Fruit fly (Drosophila melanogaster) whole organism, embryonic: ENCODE data around the gene CG15449.

ENCODE experiments used
- BEAF-32 ChIP-seq: fragments of 200-800 bp; sonication (Bioruptor generic); optimal IDR thresholded peaks from 3 replicates; lab custom pipeline; 2017; ENCODE audit warnings: missing biosample characterization, missing genetic modification characterization, mild to moderate bottlenecking, moderate library complexity, missing genetic modification reagents
- CG10209 ChIP-seq: fragments of 200-800 bp; sonication (Bioruptor generic); optimal IDR thresholded peaks from 3 replicates; lab custom pipeline; 2017; ENCODE audit warnings: missing biosample characterization, mild to moderate bottlenecking, missing genetic modification characterization, missing genetic modification reagents
- CG11560 ChIP-seq: fragments of 200-800 bp; sonication (Bioruptor generic); IDR thresholded peaks from 3 replicates; pipeline ENCODE4 v1.3.6; 2022; ENCODE audit warnings: missing biosample characterization, missing genetic modification characterization
- CG12104 ChIP-seq: fragments of 200-800 bp; sonication (Bioruptor generic); optimal IDR thresholded peaks from 3 replicates; lab custom pipeline; 2016; ENCODE audit warnings: missing biosample characterization, missing genetic modification characterization
- CG13775 ChIP-seq: fragments of 200-800 bp; sonication (Bioruptor generic); optimal IDR thresholded peaks from 3 replicates; lab custom pipeline; 2017; ENCODE audit warnings: missing biosample characterization, mild to moderate bottlenecking, missing genetic modification characterization
- CG1602 ChIP-seq: fragments of 200-800 bp; sonication (Bioruptor generic); optimal IDR thresholded peaks from 3 replicates; lab custom pipeline; 2016; ENCODE audit warnings: missing biosample characterization, missing genetic modification characterization
- CG1647 ChIP-seq: fragments of 200-800 bp; sonication (Bioruptor generic); optimal IDR thresholded peaks from 3 replicates; lab custom pipeline; 2016; ENCODE audit warnings: missing biosample characterization, missing genetic modification characterization
- CG17802 ChIP-seq: fragments of 200-800 bp; sonication (Bioruptor generic); optimal IDR thresholded peaks from 2 replicates; lab custom pipeline; 2018; ENCODE audit warnings: missing biosample characterization, mild to moderate bottlenecking, missing genetic modification characterization, moderate library complexity
- CG1792 ChIP-seq: fragments of 200-800 bp; sonication (Bioruptor generic); optimal IDR thresholded peaks from 2 replicates; lab custom pipeline; 2016; ENCODE audit warnings: missing biosample characterization, missing genetic modification characterization
- CG18619 ChIP-seq: fragments of 200-800 bp; sonication (Bioruptor generic); optimal IDR thresholded peaks from 3 replicates; lab custom pipeline; 2017; ENCODE audit warnings: missing biosample characterization, mild to moderate bottlenecking, missing genetic modification characterization
- CG2712 ChIP-seq: fragments of 200-800 bp; optimal IDR thresholded peaks from 3 replicates; lab custom pipeline; 2019; ENCODE audit warnings: missing biosample characterization, mild to moderate bottlenecking, missing genetic modification characterization, moderate library complexity
- CG2889 ChIP-seq: fragments of 200-800 bp; sonication (Bioruptor generic); IDR thresholded peaks from 3 replicates; pipeline ENCODE4 v1.3.6; 2022; ENCODE audit warnings: missing biosample characterization, missing genetic modification characterization
- CG31224 ChIP-seq: fragments of 200-800 bp; sonication (Bioruptor generic); IDR thresholded peaks from 2 replicates; pipeline ENCODE4 v1.3.6; 2022; ENCODE audit warnings: missing biosample characterization, missing genetic modification characterization
- CG32532 ChIP-seq: fragments of 200-800 bp; sonication (Bioruptor generic); IDR thresholded peaks from 2 replicates; pipeline ENCODE4 v1.3.6; 2022; ENCODE audit warnings: missing biosample characterization, missing genetic modification characterization
- CG32772 ChIP-seq: fragments of 200-800 bp; sonication (Bioruptor generic); IDR thresholded peaks from 2 replicates; pipeline ENCODE4 v1.3.6; 2022; ENCODE audit warnings: missing biosample characterization, missing genetic modification characterization
- CG4730 ChIP-seq: fragments of 200-800 bp; sonication (Bioruptor generic); IDR thresholded peaks from 2 replicates; pipeline ENCODE4 v1.3.6; 2022; ENCODE audit warnings: missing biosample characterization, missing genetic modification characterization
- CG6175 ChIP-seq: fragments of 200-800 bp; sonication (Bioruptor generic); IDR thresholded peaks from 3 replicates; pipeline ENCODE4 v1.3.6; 2022; ENCODE audit warnings: missing biosample characterization, missing genetic modification characterization
- CG6272 ChIP-seq: fragments of 200-800 bp; sonication (Bioruptor generic); IDR thresholded peaks from 2 replicates; pipeline ENCODE4 v1.3.6; 2022; ENCODE audit warnings: missing biosample characterization, missing genetic modification characterization
- CG7357 ChIP-seq: fragments of 200-800 bp; sonication (Bioruptor generic); IDR thresholded peaks from 3 replicates; pipeline ENCODE4 v1.3.6; 2022; ENCODE audit warnings: missing biosample characterization, missing genetic modification characterization
- CG7556 ChIP-seq: fragments of 200-800 bp; sonication (Bioruptor generic); optimal IDR thresholded peaks from 2 replicates; lab custom pipeline; 2017; ENCODE audit warnings: missing biosample characterization, mild to moderate bottlenecking, missing genetic modification characterization
- CG7928 ChIP-seq: fragments of 200-800 bp; sonication (Bioruptor generic); optimal IDR thresholded peaks from 2 replicates; lab custom pipeline; 2017; ENCODE audit warnings: missing biosample characterization, mild to moderate bottlenecking, missing genetic modification characterization
- CG9609 ChIP-seq: fragments of 200-800 bp; sonication (Bioruptor generic); optimal IDR thresholded peaks from 3 replicates; lab custom pipeline; 2016; ENCODE audit warnings: missing biosample characterization, missing genetic modification characterization
- D19A ChIP-seq: fragments of 200-800 bp; optimal IDR thresholded peaks from 3 replicates; lab custom pipeline; 2019; ENCODE audit warnings: missing biosample characterization, mild to moderate bottlenecking, missing genetic modification characterization, moderate library complexity
- Dip2 ChIP-seq: fragments of 200-800 bp; sonication (Bioruptor generic); IDR thresholded peaks from 2 replicates; pipeline ENCODE4 v1.3.6; 2022; ENCODE audit warnings: missing biosample characterization, missing genetic modification characterization
- Dll ChIP-seq: fragments of 200-800 bp; sonication (Bioruptor generic); IDR thresholded peaks from 4 replicates; pipeline ENCODE4 v1.3.6; 2022; ENCODE audit warnings: missing biosample characterization, missing genetic modification characterization; ENCODE audit not compliant: partially characterized antibody
- Dp ChIP-seq: fragments of 200-800 bp; sonication (Bioruptor generic); optimal IDR thresholded peaks from 2 replicates; lab custom pipeline; 2018; ENCODE audit warnings: missing biosample characterization, mild to moderate bottlenecking, missing genetic modification characterization, moderate library complexity
- Fer2 ChIP-seq: fragments of 200-800 bp; sonication (Bioruptor generic); optimal IDR thresholded peaks from 2 replicates; lab custom pipeline; 2018; ENCODE audit warnings: missing biosample characterization, mild to moderate bottlenecking, missing genetic modification characterization, moderate library complexity
- Gug ChIP-seq: fragments of 200-800 bp; sonication (Bioruptor generic); IDR thresholded peaks from 4 replicates; pipeline ENCODE4 v1.3.6; 2022; ENCODE audit warnings: missing biosample characterization, missing genetic modification characterization
- H15 ChIP-seq: fragments of 200-800 bp; sonication (Bioruptor generic); IDR thresholded peaks from 3 replicates; pipeline ENCODE4 v1.3.6; 2022; ENCODE audit warnings: missing biosample characterization, missing genetic modification characterization
- Hr3 ChIP-seq: fragments of 200-800 bp; sonication (Bioruptor generic); optimal IDR thresholded peaks from 3 replicates; lab custom pipeline; 2016; ENCODE audit warnings: missing biosample characterization, missing genetic modification characterization
- Lhr ChIP-seq: fragments of 200-800 bp; sonication (Bioruptor generic); optimal IDR thresholded peaks from 3 replicates; lab custom pipeline; 2017; ENCODE audit warnings: mild to moderate bottlenecking, missing biosample characterization, missing genetic modification reagents, missing genetic modification characterization
- Myb ChIP-seq: fragments of 200-800 bp; sonication (Bioruptor generic); optimal IDR thresholded peaks from 2 replicates; lab custom pipeline; 2016; ENCODE audit warnings: missing biosample characterization, missing genetic modification characterization
- Spps ChIP-seq: fragments of 200-800 bp; sonication (Bioruptor generic); optimal IDR thresholded peaks from 2 replicates; lab custom pipeline; 2018; ENCODE audit warnings: missing biosample characterization, mild to moderate bottlenecking, missing genetic modification characterization
- ac ChIP-seq: fragments of 200-800 bp; sonication (Bioruptor generic); optimal IDR thresholded peaks from 3 replicates; lab custom pipeline; 2017; ENCODE audit warnings: missing biosample characterization, mild to moderate bottlenecking, missing genetic modification characterization
- bsh ChIP-seq, 2 experiments: fragments of 200-800 bp; sonication (Bioruptor generic); optimal IDR thresholded peaks; 2 replicates each; lab custom pipeline; 2017 to 2018; ENCODE audit warnings: mild to moderate bottlenecking in 2 of 2, missing biosample characterization in 2 of 2, missing genetic modification characterization in 2 of 2, moderate library complexity in 1 of 2
- cato ChIP-seq: fragments of 200-800 bp; sonication (Bioruptor generic); optimal IDR thresholded peaks from 2 replicates; lab custom pipeline; 2016; ENCODE audit warnings: missing biosample characterization, missing genetic modification characterization, borderline replicate concordance
- chn ChIP-seq: fragments of 200-800 bp; sonication (Bioruptor generic); optimal IDR thresholded peaks from 2 replicates; lab custom pipeline; 2016; ENCODE audit warnings: missing biosample characterization, missing genetic modification characterization
- dimm ChIP-seq: fragments of 200-800 bp; sonication (Bioruptor generic); IDR thresholded peaks from 2 replicates; pipeline ENCODE4 v1.3.6; 2022; ENCODE audit warnings: missing biosample characterization, missing genetic modification characterization
- ewg ChIP-seq: fragments of 200-800 bp; sonication (Bioruptor generic); optimal IDR thresholded peaks from 3 replicates; lab custom pipeline; 2017; ENCODE audit warnings: mild to moderate bottlenecking, missing biosample characterization, missing genetic modification reagents, missing genetic modification characterization
- gcm ChIP-seq: fragments of 200-800 bp; sonication (Bioruptor generic); optimal IDR thresholded peaks from 2 replicates; lab custom pipeline; 2019; ENCODE audit warnings: missing biosample characterization, mild to moderate bottlenecking, missing genetic modification characterization, moderate library complexity
- hbn ChIP-seq: fragments of 200-800 bp; sonication (Bioruptor generic); IDR thresholded peaks from 2 replicates; pipeline ENCODE4 v1.3.6; 2022; ENCODE audit warnings: missing biosample characterization, missing genetic modification characterization; ENCODE audit not compliant: partially characterized antibody
- jigr1 ChIP-seq: fragments of 200-800 bp; sonication (Bioruptor generic); IDR thresholded peaks from 3 replicates; pipeline ENCODE4 v1.3.6; 2022; ENCODE audit warnings: missing biosample characterization, missing genetic modification characterization
- jing ChIP-seq: fragments of 200-800 bp; sonication (Bioruptor generic); optimal IDR thresholded peaks from 2 replicates; lab custom pipeline; 2018; ENCODE audit warnings: missing biosample characterization, mild to moderate bottlenecking, missing genetic modification characterization
- kay ChIP-seq: fragments of 200-800 bp; sonication (Bioruptor generic); optimal IDR thresholded peaks from 2 replicates; lab custom pipeline; 2016; ENCODE audit warnings: missing biosample characterization, missing genetic modification characterization
- luna ChIP-seq: fragments of 200-800 bp; sonication (Bioruptor generic); optimal IDR thresholded peaks from 2 replicates; lab custom pipeline; 2016; ENCODE audit warnings: missing biosample characterization, missing genetic modification characterization
- odd ChIP-seq: fragments of 200-800 bp; sonication (Bioruptor generic); optimal IDR thresholded peaks from 2 replicates; lab custom pipeline; 2017; ENCODE audit warnings: missing biosample characterization, mild to moderate bottlenecking, missing genetic modification characterization
- pb ChIP-seq: fragments of 200-800 bp; sonication (Bioruptor generic); optimal IDR thresholded peaks from 3 replicates; lab custom pipeline; 2016; ENCODE audit warnings: missing biosample characterization, missing genetic modification characterization
- ranshi ChIP-seq: fragments of 200-800 bp; sonication (Bioruptor generic); IDR thresholded peaks from 2 replicates; pipeline ENCODE4 v1.3.6; 2022; ENCODE audit warnings: missing biosample characterization, missing genetic modification characterization
- tgo ChIP-seq: fragments of 200-800 bp; sonication (Bioruptor generic); IDR thresholded peaks from 3 replicates; pipeline ENCODE4 v1.3.6; 2022; ENCODE audit warnings: missing biosample characterization, missing genetic modification characterization
- tio ChIP-seq: fragments of 200-800 bp; sonication (Bioruptor generic); optimal IDR thresholded peaks from 2 replicates; lab custom pipeline; 2017; ENCODE audit warnings: missing biosample characterization, missing genetic modification characterization, inconsistent platforms

CG15449 gene

dm6 chrX:21053849-21054581, 13.6 kb upstream of the CG15449 start, which contains the start of the genes Stt3A and bves (continued):
- TF ChIP-seq Dp (peak; percentile 30), CG11560 (tag; lab: Robert Waterston, UW) (peak; percentile 84), dimm (GFP tag; lab: Robert Waterston, UW) (peak; percentile 91), CG18619 (GFP tag; lab: Kevin White, UChicago) (peak; percentile 98), CG10209 (GFP tag; lab: Kevin White, UChicago) (peak; percentile 98), CG9609 (GFP tag; lab: Kevin White, UChicago) (peak; percentile 98), Fer2 (peak; percentile 90), CG6175 (GFP tag; lab: Robert Waterston, UW) (peak; percentile 93), tgo (GFP tag; lab: Robert Waterston, UW) (peak; percentile 98), bsh (GFP tag; optimal IDR thresholded peaks at IDR 0.05; lab: Kevin White, UChicago) (peak; percentile 98 to 99), CG7357 (GFP tag; lab: Robert Waterston, UW) (peak; percentile 91), CG4730 (GFP tag; lab: Robert Waterston, UW) (peak; percentile 96), ewg (GFP tag; lab: Kevin White, UChicago) (peak; percentile 96), Dll (GFP tag; lab: Robert Waterston, UW) (peak; percentile 75), CG12104 (peak; percentile 94), Dip2 (GFP tag; lab: Robert Waterston, UW) (peak; percentile 48; the same call in 1 of the 2 replicates), CG1792 (GFP tag; lab: Kevin White, UChicago) (peak; percentile 95), Hr3 (GFP tag; lab: Kevin White, UChicago) (peak; percentile 97), CG13775 (GFP tag; lab: Kevin White, UChicago) (peak; percentile 97), CG17802 (tag; lab: Kevin White, UChicago) (peak; percentile 89), Lhr (GFP tag; lab: Kevin White, UChicago) (peak; percentile 94), CG2889 (peak; percentile 96), CG2712 (tag; lab: Kevin White, UChicago) (peak; percentile 99), CG1602 (GFP tag; lab: Kevin White, UChicago) (peak; percentile 97), jigr1 (GFP tag; lab: Robert Waterston, UW) (peak; percentile 86), CG32532 (peak; percentile 98), odd (GFP tag; lab: Kevin White, UChicago) (peak; percentile 99), gcm (GFP tag; lab: Kevin White, UChicago) (peak; percentile 99), Spps (tag; lab: Kevin White, UChicago) (peak; percentile 98), ac (GFP tag; lab: Kevin White, UChicago) (peak; percentile 98), Gug (GFP tag; lab: Robert Waterston, UW) (peak; percentile 94), cato (GFP tag; lab: Kevin White, UChicago) (peak; percentile 97), luna (GFP tag; lab: Kevin White, UChicago) (peak; percentile 96), CG6272 (GFP tag; lab: Robert Waterston, UW) (peak; percentile 95), CG7928 (GFP tag; lab: Kevin White, UChicago) (peak; percentile 78), BEAF-32 (no peak), CG31224 (GFP tag; lab: Robert Waterston, UW) (peak; percentile 92), kay (GFP tag; lab: Kevin White, UChicago) (peak; percentile 96), CG7556 (GFP tag; lab: Kevin White, UChicago) (peak; percentile 99), CG32772 (peak; percentile 96), hbn (GFP tag; lab: Robert Waterston, UW) (peak; percentile 55), pb (GFP tag; lab: Kevin White, UChicago) (peak; percentile 98), H15 (GFP tag; lab: Robert Waterston, UW) (peak; percentile 93), jing (peak; percentile 96), Myb (GFP tag; lab: Kevin White, UChicago) (peak; percentile 90), D19A (tag; lab: Kevin White, UChicago) (peak; percentile 97), ranshi (peak; percentile 98), tio (GFP tag; lab: Kevin White, UChicago) (peak; percentile 94), chn (GFP tag; lab: Kevin White, UChicago) (peak; percentile 99), CG1647 (GFP tag; lab: Kevin White, UChicago) (peak; percentile 97)
